Fruit fly (Drosophila melanogaster) whole organism, embryonic: ENCODE data around the gene CG14229.
A peak's percentile ranks its signal among the peaks of the same experiment; 100 is the strongest.

Experiments used
- CG10209 ChIP-seq: fragments of 200-800 bp; sonication (Bioruptor generic); optimal IDR thresholded peaks from 3 replicates; lab custom pipeline; 2017; ENCODE audit warnings: missing biosample characterization, mild to moderate bottlenecking, missing genetic modification characterization, missing genetic modification reagents
- CG10462 ChIP-seq: fragments of 200-800 bp; sonication (Bioruptor generic); optimal IDR thresholded peaks from 2 replicates; lab custom pipeline; 2016; ENCODE audit warnings: missing biosample characterization, missing genetic modification characterization
- CG11093 ChIP-seq: fragments of 200-800 bp; sonication (Bioruptor generic); IDR thresholded peaks from 3 replicates; pipeline ENCODE4 v1.3.6; 2022; ENCODE audit warnings: missing biosample characterization, missing genetic modification characterization
- CG11398 ChIP-seq: fragments of 200-800 bp; sonication (Bioruptor generic); optimal IDR thresholded peaks from 2 replicates; lab custom pipeline; 2016; ENCODE audit warnings: missing biosample characterization, missing genetic modification characterization
- CG11560 ChIP-seq: fragments of 200-800 bp; sonication (Bioruptor generic); IDR thresholded peaks from 3 replicates; pipeline ENCODE4 v1.3.6; 2022; ENCODE audit warnings: missing biosample characterization, missing genetic modification characterization
- CG12769 ChIP-seq: fragments of 200-800 bp; sonication (Bioruptor generic); optimal IDR thresholded peaks from 2 replicates; lab custom pipeline; 2019; ENCODE audit warnings: missing biosample characterization, mild to moderate bottlenecking, missing genetic modification characterization, moderate library complexity
- CG14710 ChIP-seq: fragments of 200-800 bp; sonication (Bioruptor generic); optimal IDR thresholded peaks from 3 replicates; lab custom pipeline; 2019; ENCODE audit warnings: missing biosample characterization, mild to moderate bottlenecking, missing genetic modification characterization, moderate library complexity
- CG16779 ChIP-seq: fragments of 200-800 bp; sonication (Bioruptor generic); IDR thresholded peaks from 2 replicates; pipeline ENCODE4 v1.3.6; 2022; ENCODE audit warnings: missing biosample characterization, missing genetic modification characterization
- CG16863 ChIP-seq: fragments of 200-800 bp; sonication (Bioruptor generic); optimal IDR thresholded peaks from 3 replicates; lab custom pipeline; 2016; ENCODE audit warnings: missing biosample characterization, missing genetic modification characterization
- CG17568 ChIP-seq: fragments of 200-800 bp; sonication (Bioruptor generic); optimal IDR thresholded peaks from 2 replicates; lab custom pipeline; 2018; ENCODE audit warnings: missing biosample characterization, mild to moderate bottlenecking, missing genetic modification characterization, moderate library complexity
- CG1832 ChIP-seq: fragments of 200-800 bp; sonication (Bioruptor generic); optimal IDR thresholded peaks from 2 replicates; lab custom pipeline; 2017; ENCODE audit warnings: missing biosample characterization, mild to moderate bottlenecking, missing genetic modification characterization, inconsistent platforms
- CG2129 ChIP-seq: fragments of 200-800 bp; sonication (Bioruptor generic); IDR thresholded peaks from 2 replicates; pipeline ENCODE4 v1.3.6; 2022; ENCODE audit warnings: missing biosample characterization, missing genetic modification characterization; ENCODE audit not compliant: partially characterized antibody
- CG34224 ChIP-seq: fragments of 200-800 bp; sonication (Bioruptor generic); IDR thresholded peaks from 3 replicates; pipeline ENCODE4 v1.3.6; 2022; ENCODE audit warnings: missing biosample characterization, missing genetic modification characterization; ENCODE audit not compliant: partially characterized antibody
- CG3995 ChIP-seq: fragments of 200-800 bp; sonication (Bioruptor generic); optimal IDR thresholded peaks from 3 replicates; lab custom pipeline; 2016; ENCODE audit warnings: missing biosample characterization, missing genetic modification characterization
- CG6765 ChIP-seq: fragments of 200-800 bp; sonication (Bioruptor generic); optimal IDR thresholded peaks from 3 replicates; lab custom pipeline; 2017; ENCODE audit warnings: missing biosample characterization, mild to moderate bottlenecking, missing genetic modification characterization
- CG7372 ChIP-seq: fragments of 200-800 bp; sonication (Bioruptor generic); IDR thresholded peaks from 2 replicates; pipeline ENCODE4 v1.3.6; 2022; ENCODE audit warnings: missing biosample characterization, missing genetic modification characterization
- CG7928 ChIP-seq: fragments of 200-800 bp; sonication (Bioruptor generic); optimal IDR thresholded peaks from 2 replicates; lab custom pipeline; 2017; ENCODE audit warnings: missing biosample characterization, mild to moderate bottlenecking, missing genetic modification characterization
- CG9437 ChIP-seq: fragments of 200-800 bp; sonication (Bioruptor generic); optimal IDR thresholded peaks from 2 replicates; lab custom pipeline; 2018; ENCODE audit warnings: missing biosample characterization, mild to moderate bottlenecking, missing genetic modification characterization
- Chrac-16 ChIP-seq: fragments of 200-800 bp; sonication (Bioruptor generic); optimal IDR thresholded peaks from 3 replicates; lab custom pipeline; 2016; ENCODE audit warnings: missing biosample characterization, missing genetic modification characterization
- Dp ChIP-seq: fragments of 200-800 bp; sonication (Bioruptor generic); optimal IDR thresholded peaks from 2 replicates; lab custom pipeline; 2018; ENCODE audit warnings: missing biosample characterization, mild to moderate bottlenecking, missing genetic modification characterization, moderate library complexity
- Dref ChIP-seq: fragments of 200-800 bp; sonication (Bioruptor generic); IDR thresholded peaks from 2 replicates; pipeline ENCODE4 v1.3.6; 2022; ENCODE audit warnings: missing biosample characterization, missing genetic modification characterization
- E2f1 ChIP-seq: fragments of 200-800 bp; sonication (Bioruptor generic); IDR thresholded peaks from 2 replicates; pipeline ENCODE4 v1.3.6; 2022; ENCODE audit warnings: missing biosample characterization, missing genetic modification characterization
- Fer3 ChIP-seq: fragments of 200-800 bp; sonication (Bioruptor generic); optimal IDR thresholded peaks from 2 replicates; lab custom pipeline; 2018; ENCODE audit warnings: missing biosample characterization, mild to moderate bottlenecking, missing genetic modification characterization, moderate library complexity
- H15 ChIP-seq: fragments of 200-800 bp; sonication (Bioruptor generic); IDR thresholded peaks from 3 replicates; pipeline ENCODE4 v1.3.6; 2022; ENCODE audit warnings: missing biosample characterization, missing genetic modification characterization
- HHEX ChIP-seq: fragments of 200-800 bp; sonication (Bioruptor generic); optimal IDR thresholded peaks from 3 replicates; lab custom pipeline; 2017; ENCODE audit warnings: missing biosample characterization, mild to moderate bottlenecking, missing genetic modification characterization, missing genetic modification reagents
- HLH54F ChIP-seq: fragments of 200-800 bp; sonication (Bioruptor generic); optimal IDR thresholded peaks from 3 replicates; lab custom pipeline; 2016; ENCODE audit warnings: missing biosample characterization, missing genetic modification characterization
- Hmx ChIP-seq: fragments of 200-800 bp; sonication (Bioruptor generic); optimal IDR thresholded peaks from 2 replicates; lab custom pipeline; 2016; ENCODE audit warnings: missing biosample characterization, missing genetic modification characterization
- Hr39 ChIP-seq: fragments of >200 bp; optimal IDR thresholded peaks from 2 replicates; lab custom pipeline; 2017
- Med ChIP-seq: fragments of 200-800 bp; sonication (Bioruptor generic); peaks from one replicate; lab custom pipeline; 2016; ENCODE audit warnings: missing biosample characterization, missing genetic modification characterization, mild to moderate bottlenecking, inconsistent platforms, moderate library complexity
- Myb ChIP-seq: fragments of 200-800 bp; sonication (Bioruptor generic); optimal IDR thresholded peaks from 2 replicates; lab custom pipeline; 2016; ENCODE audit warnings: missing biosample characterization, missing genetic modification characterization
- Neu2 ChIP-seq: fragments of 200-800 bp; sonication (Bioruptor generic); optimal IDR thresholded peaks from 3 replicates; lab custom pipeline; 2016; ENCODE audit warnings: missing biosample characterization, missing genetic modification characterization, borderline replicate concordance
- Scr ChIP-seq: fragments of 200-800 bp; sonication (Bioruptor generic); IDR thresholded peaks from 2 replicates; pipeline ENCODE4 v1.3.6; 2022; ENCODE audit warnings: missing biosample characterization, missing genetic modification characterization; ENCODE audit not compliant: partially characterized antibody
- abd-A ChIP-seq: fragments of 200-800 bp; sonication (Bioruptor generic); optimal IDR thresholded peaks from 3 replicates; lab custom pipeline; 2019; ENCODE audit warnings: missing biosample characterization, mild to moderate bottlenecking, missing genetic modification characterization, moderate library complexity
- al ChIP-seq: fragments of 200-800 bp; sonication (Bioruptor generic); IDR thresholded peaks from 2 replicates; pipeline ENCODE4 v1.3.6; 2022; ENCODE audit warnings: missing biosample characterization, missing genetic modification characterization
- dati ChIP-seq: fragments of 200-800 bp; sonication (Bioruptor generic); IDR thresholded peaks from 2 replicates; pipeline ENCODE4 v1.3.6; 2022; ENCODE audit warnings: missing biosample characterization, missing genetic modification characterization
- dm ChIP-seq: fragments of 200-800 bp; sonication (Bioruptor generic); optimal IDR thresholded peaks from 3 replicates; lab custom pipeline; 2016; ENCODE audit warnings: missing biosample characterization, missing genetic modification characterization
- ewg ChIP-seq: fragments of 200-800 bp; sonication (Bioruptor generic); optimal IDR thresholded peaks from 3 replicates; lab custom pipeline; 2017; ENCODE audit warnings: mild to moderate bottlenecking, missing biosample characterization, missing genetic modification reagents, missing genetic modification characterization
- eyg ChIP-seq: fragments of 200-800 bp; sonication (Bioruptor generic); optimal IDR thresholded peaks from 3 replicates; lab custom pipeline; 2016; ENCODE audit warnings: missing biosample characterization, missing genetic modification characterization
- fru ChIP-seq: fragments of >200 bp; optimal IDR thresholded peaks from 2 replicates; lab custom pipeline; 2017
- gcm ChIP-seq: fragments of 200-800 bp; sonication (Bioruptor generic); optimal IDR thresholded peaks from 2 replicates; lab custom pipeline; 2019; ENCODE audit warnings: missing biosample characterization, mild to moderate bottlenecking, missing genetic modification characterization, moderate library complexity
- knrl ChIP-seq: fragments of 200-800 bp; sonication (Bioruptor generic); IDR thresholded peaks from 3 replicates; pipeline ENCODE4 v1.3.6; 2022; ENCODE audit warnings: missing biosample characterization, missing genetic modification characterization; ENCODE audit not compliant: partially characterized antibody
- maf-S ChIP-seq: fragments of 200-800 bp; sonication (Bioruptor generic); optimal IDR thresholded peaks from 2 replicates; lab custom pipeline; 2016; ENCODE audit warnings: missing biosample characterization, missing genetic modification characterization
- mam ChIP-seq: fragments of 200-800 bp; sonication (Bioruptor generic); optimal IDR thresholded peaks from 3 replicates; lab custom pipeline; 2016; ENCODE audit warnings: missing biosample characterization, missing genetic modification characterization
- p53 ChIP-seq: fragments of 200-800 bp; sonication (Bioruptor generic); optimal IDR thresholded peaks from 2 replicates; lab custom pipeline; 2016; ENCODE audit warnings: missing biosample characterization, missing genetic modification characterization
- pum ChIP-seq: fragments of 200-800 bp; sonication (Bioruptor generic); optimal IDR thresholded peaks from 2 replicates; lab custom pipeline; 2016; ENCODE audit warnings: missing biosample characterization, missing genetic modification characterization
- row ChIP-seq: fragments of 200-800 bp; sonication (Bioruptor generic); IDR thresholded peaks from 3 replicates; pipeline ENCODE4 v1.3.6; 2022; ENCODE audit warnings: missing biosample characterization, missing genetic modification characterization
- salm ChIP-seq: fragments of 200-800 bp; sonication (Bioruptor generic); optimal IDR thresholded peaks from 2 replicates; lab custom pipeline; 2018; ENCODE audit warnings: missing biosample characterization, mild to moderate bottlenecking, missing genetic modification characterization
- tup ChIP-seq: fragments of 200-800 bp; sonication (Bioruptor generic); optimal IDR thresholded peaks from 2 replicates; lab custom pipeline; 2016; ENCODE audit warnings: missing biosample characterization, mild to moderate bottlenecking, missing genetic modification characterization, moderate library complexity
- tx ChIP-seq: fragments of 200-800 bp; sonication (Bioruptor generic); optimal IDR thresholded peaks from 2 replicates; lab custom pipeline; 2016; ENCODE audit warnings: missing biosample characterization, missing genetic modification characterization
- vvl ChIP-seq: fragments of 200-800 bp; sonication (Bioruptor generic); IDR thresholded peaks from 2 replicates; pipeline ENCODE4 v1.3.6; 2022; ENCODE audit warnings: missing biosample characterization, missing genetic modification characterization
- yki ChIP-seq: fragments of >200 bp; optimal IDR thresholded peaks from 3 replicates; lab custom pipeline; 2018

Gene CG14229

DNA sequence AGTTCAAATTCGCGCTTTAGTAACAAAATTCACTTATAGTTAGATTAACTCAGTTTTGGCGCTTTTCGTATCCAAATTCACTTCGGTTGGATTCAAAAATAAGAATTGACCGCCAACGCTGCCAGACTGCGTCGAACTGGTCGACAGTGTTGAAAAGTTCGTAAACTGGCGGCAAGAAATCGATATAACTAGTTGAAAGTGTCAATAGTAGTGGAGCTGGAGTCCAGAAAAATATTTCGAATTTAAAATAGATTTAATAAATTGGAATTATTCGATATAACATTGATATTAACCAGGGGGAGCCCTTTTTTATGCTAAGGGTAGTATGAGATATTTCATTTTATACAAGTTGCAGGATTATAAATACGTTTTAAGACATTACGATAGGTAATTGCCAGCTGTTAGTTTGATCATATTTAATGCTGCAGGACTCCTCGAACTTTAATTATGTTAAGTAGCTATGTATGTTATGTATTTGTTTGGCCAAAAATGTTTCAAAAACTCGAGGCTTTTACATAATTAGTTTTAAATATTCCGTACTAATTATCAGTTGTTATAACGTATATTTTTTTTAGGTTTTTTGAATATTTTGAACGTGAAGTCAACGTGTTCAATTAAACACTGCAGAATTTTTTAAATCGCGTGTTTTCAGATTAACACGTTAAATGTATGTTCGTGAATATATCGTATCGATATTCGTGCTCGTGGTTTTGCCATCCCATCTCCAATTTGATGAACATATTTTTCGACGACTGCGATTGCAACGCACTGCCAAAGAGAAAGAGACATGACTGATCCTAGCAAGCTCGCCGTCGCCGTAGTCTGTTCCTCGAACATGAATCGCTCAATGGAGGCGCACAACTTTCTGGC, 31.0 kb downstream of the CG14229 start, which contains the start of the genes CG14223 and Ssu72 (continued):
- no peak for TF ChIP-seq CG16779
- no peak for TF ChIP-seq E2f1 (GFP tag; lab: Robert Waterston, UW)
- no peak for TF ChIP-seq CG6765 (GFP tag; lab: Kevin White, UChicago)
- TF ChIP-seq Scr = peak; percentile 84
- no peak for TF ChIP-seq CG3995 (GFP tag; lab: Kevin White, UChicago)
- TF ChIP-seq dati (GFP tag; lab: Robert Waterston, UW) = no peak
- TF ChIP-seq Hr39 = no peak
- TF ChIP-seq yki (lab: Kevin White, UChicago) = no peak
- no peak for TF ChIP-seq al (GFP tag; lab: Robert Waterston, UW)
- TF ChIP-seq Dp = peak; percentile 86
- peak; percentile 32; the same call in 1 of the 2 replicates for TF ChIP-seq vvl (GFP tag; lab: Robert Waterston, UW)
- no peak for TF ChIP-seq CG12769 (tag; lab: Kevin White, UChicago)
- no peak for TF ChIP-seq HHEX (GFP tag; lab: Kevin White, UChicago)
- no peak for TF ChIP-seq pum (GFP tag; lab: Kevin White, UChicago)
- TF ChIP-seq HLH54F = peak; percentile 7
- peak; percentile 75 for TF ChIP-seq CG34224 (GFP tag; lab: Robert Waterston, UW)
- peak; percentile 71 for TF ChIP-seq Myb (GFP tag; lab: Kevin White, UChicago)
- no peak for TF ChIP-seq CG11398 (GFP tag; lab: Kevin White, UChicago)
- TF ChIP-seq CG7372 (GFP tag; lab: Robert Waterston, UW) = no peak
- no peak for TF ChIP-seq maf-S (GFP tag; lab: Kevin White, UChicago)
- no peak for TF ChIP-seq CG16863 (GFP tag; lab: Kevin White, UChicago)
- TF ChIP-seq fru = no peak
- TF ChIP-seq eyg = no peak
- TF ChIP-seq CG11093 (GFP tag; lab: Robert Waterston, UW) = no peak
- TF ChIP-seq CG10209 = no peak
- no peak for TF ChIP-seq CG10462 (GFP tag; lab: Kevin White, UChicago)
- TF ChIP-seq Chrac-16 (GFP tag; lab: Kevin White, UChicago) = no peak
- TF ChIP-seq H15 (GFP tag; lab: Robert Waterston, UW) = no peak
- TF ChIP-seq gcm = no peak
- TF ChIP-seq salm = no peak
- TF ChIP-seq Med (GFP tag; lab: Kevin White, UChicago) = peak; percentile 82
- no peak for TF ChIP-seq tx (GFP tag; lab: Kevin White, UChicago)
- TF ChIP-seq CG2129 (GFP tag; lab: Robert Waterston, UW) = peak; percentile 71
- no peak for TF ChIP-seq p53 (GFP tag; lab: Kevin White, UChicago)
- TF ChIP-seq CG1832 (GFP tag; lab: Kevin White, UChicago) = no peak
- TF ChIP-seq CG11560 (tag; lab: Robert Waterston, UW) = no peak
- no peak for TF ChIP-seq Fer3 (tag; lab: Kevin White, UChicago)
- peak; percentile 31 for TF ChIP-seq CG14710 (tag; lab: Kevin White, UChicago)
- TF ChIP-seq tup (GFP tag; lab: Kevin White, UChicago) = no peak
- no peak for TF ChIP-seq ewg
- TF ChIP-seq Dref (GFP tag; lab: Robert Waterston, UW) = peak; percentile 66
- peak; percentile 19 for TF ChIP-seq mam
- no peak for TF ChIP-seq dm
- TF ChIP-seq CG7928 (GFP tag; lab: Kevin White, UChicago) = no peak
- TF ChIP-seq Neu2 (GFP tag; lab: Kevin White, UChicago) = no peak
- peak; percentile 34 for TF ChIP-seq row (GFP tag; lab: Robert Waterston, UW)
- TF ChIP-seq abd-A = no peak
- peak; percentile 12 for TF ChIP-seq Hmx
- peak; percentile 78; the same call in 2 of the 3 replicates for TF ChIP-seq knrl (GFP tag; lab: Robert Waterston, UW)
- TF ChIP-seq CG9437 (GFP tag; lab: Kevin White, UChicago) = no peak
- TF ChIP-seq CG17568 (GFP tag; lab: Kevin White, UChicago) = no peak
